Worm (Caenorhabditis elegans) whole organism, L3 larva: Measurements from ENCODE around the gene enol-1.
A peak's percentile ranks its signal among the peaks of the same experiment; 100 is the strongest.

ENCODE experiments used
- ZK546.5 ChIP-seq: sonication (generic microtip); optimal IDR thresholded peaks from 2 replicates; lab custom pipeline; 2017; ENCODE audit warnings: missing biosample characterization, missing genetic modification characterization
- aly-2 ChIP-seq: fragments of 150-350 bp; optimal IDR thresholded peaks from 2 replicates; lab custom pipeline; 2014; ENCODE audit warnings: missing biosample characterization, missing genetic modification characterization
- ama-1 ChIP-seq: fragments of 150-350 bp; optimal IDR thresholded peaks from 2 replicates; lab custom pipeline; 2018
- ceh-28 ChIP-seq: fragments of 150-350 bp; optimal IDR thresholded peaks from 2 replicates; lab custom pipeline; 2014; ENCODE audit warnings: missing biosample characterization, missing genetic modification reagents, missing genetic modification characterization
- ceh-82 ChIP-seq: fragments of 150-350 bp; optimal IDR thresholded peaks from 2 replicates; lab custom pipeline; 2014; ENCODE audit warnings: missing biosample characterization, missing genetic modification characterization
- ceh-9 ChIP-seq: sonication (generic microtip); optimal IDR thresholded peaks from 2 replicates; lab custom pipeline; 2018; ENCODE audit warnings: missing biosample characterization, missing genetic modification characterization
- daf-12 ChIP-seq: fragments of 150-350 bp; optimal IDR thresholded peaks from 2 replicates; lab custom pipeline; 2014; ENCODE audit warnings: missing biosample characterization, missing genetic modification reagents, missing genetic modification characterization
- egl-27 ChIP-seq: sonication (generic microtip); optimal IDR thresholded peaks from 4 replicates; lab custom pipeline; 2017; ENCODE audit warnings: missing biosample characterization, missing genetic modification reagents, missing genetic modification characterization
- elt-2 ChIP-seq: sonication (generic microtip); optimal IDR thresholded peaks from 2 replicates; lab custom pipeline; 2016; ENCODE audit warnings: missing genetic modification reagents, mild to moderate bottlenecking, missing genetic modification characterization, missing compliant biosample characterization
- eor-1 ChIP-seq, 2 experiments: fragments of 150-350 bp; optimal IDR thresholded peaks; 2 replicates each; lab custom pipeline; 2014 to 2018; ENCODE audit warnings: missing biosample characterization in 2 of 2, missing genetic modification characterization in 2 of 2
- fkh-10 ChIP-seq: sonication (generic microtip); optimal IDR thresholded peaks from 2 replicates; lab custom pipeline; 2017; ENCODE audit warnings: missing biosample characterization, missing genetic modification reagents, missing genetic modification characterization
- fkh-2 ChIP-seq: fragments of 150-350 bp; optimal IDR thresholded peaks from 2 replicates; lab custom pipeline; 2014; ENCODE audit warnings: missing biosample characterization, missing genetic modification reagents, missing genetic modification characterization
- hmg-11 ChIP-seq: sonication (generic microtip); optimal IDR thresholded peaks from 2 replicates; lab custom pipeline; 2016; ENCODE audit warnings: missing genetic modification characterization, missing compliant biosample characterization
- jun-1 ChIP-seq: fragments of 150-350 bp; optimal IDR thresholded peaks from 2 replicates; lab custom pipeline; 2014; ENCODE audit warnings: missing biosample characterization, missing genetic modification reagents, missing genetic modification characterization
- lin-15B ChIP-seq: fragments of 150-350 bp; optimal IDR thresholded peaks from 2 replicates; lab custom pipeline; 2014; ENCODE audit warnings: missing biosample characterization, missing genetic modification characterization
- lsy-12 ChIP-seq: sonication (generic microtip); optimal IDR thresholded peaks from 2 replicates; lab custom pipeline; 2016; ENCODE audit warnings: mild to moderate bottlenecking, missing genetic modification characterization, missing compliant biosample characterization
- mml-1 ChIP-seq: fragments of 150-350 bp; sonication (generic microtip); optimal IDR thresholded peaks from 3 replicates; lab custom pipeline; 2014; ENCODE audit warnings: missing biosample characterization, missing genetic modification characterization
- nfya-1 ChIP-seq: sonication (generic microtip); optimal IDR thresholded peaks from 2 replicates; lab custom pipeline; 2017; ENCODE audit warnings: missing genetic modification characterization, mild to moderate bottlenecking, missing compliant biosample characterization, antibody characterized with exemption, moderate library complexity; ENCODE audit not compliant: insufficient read depth
- nhr-11 ChIP-seq: fragments of 150-350 bp; optimal IDR thresholded peaks from 2 replicates; lab custom pipeline; 2014; ENCODE audit warnings: missing biosample characterization, missing genetic modification characterization
- nhr-12 ChIP-seq: fragments of 150-350 bp; optimal IDR thresholded peaks from 2 replicates; lab custom pipeline; 2014; ENCODE audit warnings: missing biosample characterization, missing genetic modification characterization
- nhr-23 ChIP-seq: fragments of 150-350 bp; optimal IDR thresholded peaks from 2 replicates; lab custom pipeline; 2014; ENCODE audit warnings: missing biosample characterization, missing genetic modification reagents, missing genetic modification characterization
- nhr-25 ChIP-seq: sonication (generic microtip); optimal IDR thresholded peaks from 2 replicates; lab custom pipeline; 2017; ENCODE audit warnings: missing biosample characterization, missing genetic modification characterization
- nhr-67 ChIP-seq: fragments of 150-350 bp; optimal IDR thresholded peaks from 2 replicates; lab custom pipeline; 2014; ENCODE audit warnings: missing biosample characterization, missing genetic modification characterization
- nhr-76 ChIP-seq: fragments of 150-350 bp; sonication (generic microtip); optimal IDR thresholded peaks from 5 replicates; lab custom pipeline; 2014; ENCODE audit warnings: missing biosample characterization, missing genetic modification characterization
- nhr-77 ChIP-seq: fragments of 150-350 bp; optimal IDR thresholded peaks from 2 replicates; lab custom pipeline; 2014; ENCODE audit warnings: missing biosample characterization, missing genetic modification characterization
- pha-4 ChIP-seq: fragments of 150-350 bp; optimal IDR thresholded peaks from 2 replicates; lab custom pipeline; 2014; ENCODE audit warnings: missing biosample characterization, missing genetic modification reagents, missing genetic modification characterization
- pqm-1 ChIP-seq: fragments of 150-350 bp; optimal IDR thresholded peaks from 2 replicates; lab custom pipeline; 2017; ENCODE audit warnings: missing biosample characterization, missing genetic modification characterization, inconsistent platforms
- sea-2 ChIP-seq: fragments of 150-350 bp; sonication (generic microtip); optimal IDR thresholded peaks from 4 replicates; lab custom pipeline; 2014; ENCODE audit warnings: missing biosample characterization, missing genetic modification reagents, missing genetic modification characterization
- skn-1 ChIP-seq: fragments of 150-350 bp; optimal IDR thresholded peaks from 2 replicates; lab custom pipeline; 2014; ENCODE audit warnings: missing biosample characterization, missing genetic modification characterization
- ztf-11 ChIP-seq: fragments of 150-350 bp; optimal IDR thresholded peaks from 2 replicates; lab custom pipeline; 2014; ENCODE audit warnings: missing biosample characterization, missing genetic modification characterization
- ztf-4 ChIP-seq: fragments of 150-350 bp; optimal IDR thresholded peaks from 2 replicates; lab custom pipeline; 2014; ENCODE audit warnings: missing biosample characterization, missing genetic modification characterization

Gene enol-1

DNA sequence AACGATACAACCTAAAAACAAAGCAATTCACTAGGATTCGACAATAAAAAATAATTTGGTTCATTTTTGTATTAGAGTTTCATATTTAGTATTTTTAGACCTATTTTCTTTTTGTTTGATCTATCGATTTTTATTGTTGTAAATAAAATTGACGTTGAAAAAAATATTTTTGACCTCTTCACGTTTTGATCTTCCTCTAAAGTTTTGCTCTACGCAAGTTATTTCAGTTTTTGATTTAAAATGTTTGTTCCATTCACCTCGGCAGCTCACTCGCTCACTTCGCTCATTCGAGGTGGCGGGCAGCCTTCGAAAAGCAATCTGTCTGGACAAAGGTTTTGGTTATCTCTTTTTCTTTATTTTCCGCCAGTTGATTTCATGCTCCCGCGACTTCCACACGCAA lies at the start of gene enol-1:
Gene enol-1, plus strand, starts transcription at position 235 of the 400 bp plus-strand sequence.
- TF ChIP-seq pha-4 (tag; lab: Kevin White, UChicago) (no peak), ztf-11 (no peak), ztf-4 (tag; lab: Kevin White, UChicago) (no peak), nhr-25 (tag; lab: Kevin White, UChicago) (no peak), aly-2 (tag; lab: Kevin White, UChicago) (no peak), jun-1 (tag; lab: Kevin White, UChicago) (no peak), ceh-9 (tag; lab: Kevin White, UChicago) (no peak), nhr-76 (tag; lab: Kevin White, UChicago) (no peak), ceh-28 (tag; lab: Kevin White, UChicago) (no peak), nhr-23 (tag; lab: Kevin White, UChicago) (no peak), lsy-12 (tag; lab: Kevin White, UChicago) (no peak), pqm-1 (tag; lab: Kevin White, UChicago) (no peak), nhr-77 (tag; lab: Kevin White, UChicago) (no peak), sea-2 (GFP tag; lab: Kevin White, UChicago) (no peak), fkh-10 (GFP tag; lab: Kevin White, UChicago) (no peak)

DNA sequence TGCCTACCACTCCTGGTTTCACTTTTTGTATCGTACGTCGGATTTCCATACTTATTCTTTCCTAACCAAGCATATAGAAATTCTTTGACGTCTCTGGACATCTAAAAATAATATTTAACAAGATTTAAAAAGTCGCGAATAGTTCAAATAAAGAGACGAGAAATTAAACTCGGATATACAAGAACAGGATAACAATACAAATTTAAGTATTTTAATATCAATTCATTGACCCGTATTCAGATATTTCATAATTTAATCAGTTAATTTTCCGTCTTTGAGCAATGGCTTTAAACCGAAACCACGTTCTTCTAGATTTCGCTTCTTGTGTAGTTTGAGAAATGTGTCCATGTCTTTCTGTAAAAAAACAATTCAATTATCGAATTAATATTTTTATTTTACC lies 47.2 kb upstream of the enol-1 start, which contains the start of gene rha-1:
Gene rha-1, minus strand, starts transcription at position 101 of the 400 bp plus-strand sequence.
- TF ChIP-seq ceh-82 (tag; lab: Kevin White, UChicago) (no peak), nhr-12 (tag; lab: Kevin White, UChicago) (no peak)

DNA sequence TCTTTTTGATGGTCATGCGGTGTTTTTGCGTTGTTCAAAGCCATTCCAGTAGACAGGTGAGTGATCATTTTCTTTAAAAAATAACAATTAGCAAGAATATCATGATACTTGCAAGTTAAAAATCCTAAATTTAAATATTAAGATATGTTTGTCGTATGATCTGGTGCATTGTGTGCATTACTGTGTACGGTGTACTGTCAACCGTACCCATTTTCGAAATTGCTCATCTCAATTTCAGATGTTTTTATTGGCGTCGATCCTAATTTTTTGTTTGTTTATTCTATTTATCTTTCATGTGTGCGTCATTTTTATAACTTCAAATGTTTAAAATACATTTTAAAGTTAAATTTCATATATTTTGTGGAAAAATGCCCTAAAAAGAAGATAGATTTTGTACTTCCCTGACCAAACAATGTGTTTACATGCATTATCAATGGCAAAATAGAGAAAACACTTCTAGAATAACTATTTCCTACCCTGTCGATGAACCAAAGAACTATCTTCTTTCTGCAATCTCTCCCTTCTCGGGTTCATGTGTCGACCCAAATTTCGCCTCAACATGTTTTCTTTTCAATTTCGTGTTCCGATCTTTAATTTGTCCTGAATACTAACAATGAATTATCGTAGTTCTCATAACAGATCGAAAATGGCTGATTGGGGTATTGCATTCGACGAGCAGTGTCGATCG lies 46.4 kb upstream of the enol-1 start, which contains the start of the genes T07D4.5 and ddx-19:
Gene T07D4.5, minus strand, starts transcription at position 71 of the 688 bp plus-strand sequence.
Gene ddx-19, plus strand, starts transcription at position 638 of the 688 bp plus-strand sequence.
- no peak for TF ChIP-seq ZK546.5 (tag; lab: Kevin White, UChicago)
- peak; percentile 78 for TF ChIP-seq pha-4 (tag; lab: Kevin White, UChicago)
- peak; percentile 29 for TF ChIP-seq elt-2 (tag; lab: Kevin White, UChicago)
- no peak for TF ChIP-seq nhr-67
- no peak for TF ChIP-seq fkh-2 (tag; lab: Kevin White, UChicago)
- TF ChIP-seq mml-1 (tag; lab: Kevin White, UChicago) = no peak
- peak; percentile 7 for TF ChIP-seq pqm-1 (tag; lab: Kevin White, UChicago)
- TF ChIP-seq nhr-23 (tag; lab: Kevin White, UChicago) = peak; percentile 8
- TF ChIP-seq lin-15B (tag; lab: Kevin White, UChicago) = peak; percentile 42
- TF ChIP-seq ztf-11 = no peak
- TF ChIP-seq nhr-11 = no peak
- TF ChIP-seq, all 47 proteins: peak for 5

DNA sequence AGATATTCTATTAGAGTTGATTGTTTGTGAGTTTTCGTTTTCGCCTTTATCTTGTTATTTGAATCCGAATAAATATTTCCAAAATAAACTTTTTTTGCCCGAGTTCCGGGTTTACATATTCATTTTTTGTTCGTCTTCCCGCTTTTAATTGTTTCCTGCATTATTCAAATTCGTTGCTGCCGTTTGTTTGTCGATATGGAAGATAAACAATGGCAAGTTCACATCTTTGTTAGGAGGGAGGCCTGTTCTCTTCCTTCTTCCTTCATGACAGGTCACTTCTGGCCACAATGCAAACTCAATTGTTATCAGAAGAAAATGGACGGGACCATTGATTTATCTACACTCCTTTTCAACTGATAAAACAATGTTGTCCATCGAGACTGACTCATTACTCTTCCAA lies 41.2 kb upstream of the enol-1 start:
- no peak for TF ChIP-seq skn-1 (tag; lab: Kevin White, UChicago)
- TF ChIP-seq pha-4 (tag; lab: Kevin White, UChicago) = peak; percentile 10

DNA sequence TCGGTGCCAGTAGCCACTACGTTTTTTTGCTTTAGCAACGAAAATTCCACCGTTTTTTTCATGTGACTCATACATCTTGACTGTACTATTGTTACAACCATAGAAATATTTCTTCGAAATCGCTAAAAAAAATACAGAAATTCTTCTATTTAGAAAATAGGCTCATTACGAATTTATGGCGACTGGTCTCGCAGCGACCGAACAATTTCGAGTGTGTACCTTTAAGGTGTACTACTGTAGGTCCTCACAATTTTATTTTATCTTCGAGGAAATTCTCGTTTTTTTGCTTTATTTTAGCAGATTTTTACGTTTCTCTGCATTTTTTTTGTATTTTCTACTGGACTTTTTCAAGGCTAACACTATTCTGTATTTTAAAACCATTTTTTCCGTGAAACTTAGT lies 40.8 kb upstream of the enol-1 start:
- TF ChIP-seq nfya-1 (tag; lab: Kevin White, UChicago) (no peak), hmg-11 (tag; lab: Kevin White, UChicago) (no peak), elt-2 (tag; lab: Kevin White, UChicago) (no peak)

DNA sequence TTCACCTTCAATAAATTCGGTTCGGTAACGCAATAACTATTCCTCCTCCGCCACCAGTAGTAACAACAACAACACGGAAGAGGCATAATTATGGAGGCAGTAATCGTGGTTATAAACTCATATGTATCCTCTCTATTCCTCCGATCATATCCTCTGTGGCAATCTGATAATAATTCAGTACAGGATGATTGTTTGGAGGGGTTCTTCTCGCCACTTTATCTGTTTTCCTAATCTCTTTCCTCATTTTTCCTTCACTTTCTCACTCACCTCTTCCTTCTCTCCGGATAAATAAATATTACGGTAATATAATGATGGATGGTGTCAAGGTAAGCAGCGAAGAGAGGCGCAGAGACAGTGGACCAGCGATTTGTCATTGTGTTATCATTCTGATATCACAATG lies 40.3 kb upstream of the enol-1 start:
- TF ChIP-seq ceh-82 (tag; lab: Kevin White, UChicago) = no peak
- TF ChIP-seq egl-27 (tag; lab: Kevin White, UChicago) = no peak
- no peak for TF ChIP-seq daf-12 (tag; lab: Kevin White, UChicago)
- no peak for TF ChIP-seq fkh-2 (tag; lab: Kevin White, UChicago)
- TF ChIP-seq eor-1 (tag; optimal IDR thresholded peaks at IDR 0.05; lab: Kevin White, UChicago) = no peak
- no peak for TF ChIP-seq nhr-11
- no peak for TF ChIP-seq ama-1 (lab: Kevin White, UChicago)
- TF ChIP-seq ZK546.5 (tag; lab: Kevin White, UChicago) = no peak
- TF ChIP-seq, all 47 proteins: peak for 0
